Fruit fly (Drosophila melanogaster) whole organism, embryonic: Measurements from ENCODE around the gene mio.

Experiments used
- Blimp-1 ChIP-seq: fragments of 200-800 bp; sonication (Bioruptor generic); optimal IDR thresholded peaks from 3 replicates; lab custom pipeline; 2018; ENCODE audit warnings: missing biosample characterization, missing genetic modification characterization, mild to moderate bottlenecking, moderate library complexity, missing genetic modification reagents
- CG11504 ChIP-seq: fragments of 200-800 bp; sonication (Bioruptor generic); optimal IDR thresholded peaks from 3 replicates; lab custom pipeline; 2019; ENCODE audit warnings: missing biosample characterization, mild to moderate bottlenecking, missing genetic modification characterization, moderate library complexity
- CG12104 ChIP-seq: fragments of 200-800 bp; sonication (Bioruptor generic); optimal IDR thresholded peaks from 3 replicates; lab custom pipeline; 2016; ENCODE audit warnings: missing biosample characterization, missing genetic modification characterization
- CG14710 ChIP-seq: fragments of 200-800 bp; sonication (Bioruptor generic); optimal IDR thresholded peaks from 3 replicates; lab custom pipeline; 2019; ENCODE audit warnings: missing biosample characterization, mild to moderate bottlenecking, missing genetic modification characterization, moderate library complexity
- CG15479 ChIP-seq: fragments of 200-800 bp; sonication (Bioruptor generic); optimal IDR thresholded peaks from 3 replicates; lab custom pipeline; 2019; ENCODE audit warnings: missing biosample characterization, mild to moderate bottlenecking, missing genetic modification characterization, moderate library complexity
- CG1602 ChIP-seq: fragments of 200-800 bp; sonication (Bioruptor generic); optimal IDR thresholded peaks from 3 replicates; lab custom pipeline; 2016; ENCODE audit warnings: missing biosample characterization, missing genetic modification characterization
- CG17186 ChIP-seq: fragments of 200-800 bp; sonication (Bioruptor generic); optimal IDR thresholded peaks from 3 replicates; lab custom pipeline; 2017; ENCODE audit warnings: missing biosample characterization, missing genetic modification reagents, missing genetic modification characterization
- CG18619 ChIP-seq: fragments of 200-800 bp; sonication (Bioruptor generic); optimal IDR thresholded peaks from 3 replicates; lab custom pipeline; 2017; ENCODE audit warnings: missing biosample characterization, mild to moderate bottlenecking, missing genetic modification characterization
- CG2202 ChIP-seq: fragments of 200-800 bp; sonication (Bioruptor generic); optimal IDR thresholded peaks from 2 replicates; lab custom pipeline; 2018; ENCODE audit warnings: missing biosample characterization, mild to moderate bottlenecking, missing genetic modification characterization
- CG2712 ChIP-seq: fragments of 200-800 bp; optimal IDR thresholded peaks from 3 replicates; lab custom pipeline; 2019; ENCODE audit warnings: missing biosample characterization, mild to moderate bottlenecking, missing genetic modification characterization, moderate library complexity
- CG3163 ChIP-seq: fragments of 200-800 bp; sonication (Bioruptor generic); optimal IDR thresholded peaks from 3 replicates; lab custom pipeline; 2016; ENCODE audit warnings: missing biosample characterization, missing genetic modification characterization
- CG33213 ChIP-seq: fragments of 200-800 bp; sonication (Bioruptor generic); optimal IDR thresholded peaks from 3 replicates; lab custom pipeline; 2016; ENCODE audit warnings: missing biosample characterization, missing genetic modification characterization
- CG42726 ChIP-seq: fragments of 200-800 bp; sonication (Bioruptor generic); IDR thresholded peaks from 2 replicates; pipeline ENCODE4 v1.3.6; 2022; ENCODE audit warnings: missing biosample characterization, missing genetic modification characterization; ENCODE audit not compliant: partially characterized antibody
- CG4328 ChIP-seq: fragments of 200-800 bp; sonication (Bioruptor generic); optimal IDR thresholded peaks from 3 replicates; lab custom pipeline; 2017; ENCODE audit warnings: missing biosample characterization, missing genetic modification reagents, missing genetic modification characterization
- CG4360 ChIP-seq: fragments of 200-800 bp; sonication (Bioruptor generic); IDR thresholded peaks from 2 replicates; pipeline ENCODE4 v1.3.6; 2022; ENCODE audit warnings: missing biosample characterization, missing genetic modification characterization
- CG6254 ChIP-seq: fragments of 200-800 bp; sonication (Bioruptor generic); optimal IDR thresholded peaks from 3 replicates; lab custom pipeline; 2017; ENCODE audit warnings: mild to moderate bottlenecking, missing biosample characterization, missing genetic modification reagents, missing genetic modification characterization
- CG7987 ChIP-seq: fragments of 200-800 bp; sonication (Bioruptor generic); optimal IDR thresholded peaks from 2 replicates; lab custom pipeline; 2018; ENCODE audit warnings: missing biosample characterization, mild to moderate bottlenecking, missing genetic modification characterization, moderate library complexity
- CG9797 ChIP-seq: fragments of 200-800 bp; sonication (Bioruptor generic); optimal IDR thresholded peaks from 3 replicates; lab custom pipeline; 2018; ENCODE audit warnings: missing biosample characterization, mild to moderate bottlenecking, missing genetic modification characterization
- CrebB ChIP-seq: fragments of 200-800 bp; sonication (Bioruptor generic); optimal IDR thresholded peaks from 3 replicates; lab custom pipeline; 2018; ENCODE audit warnings: missing biosample characterization, mild to moderate bottlenecking, missing genetic modification characterization
- Dad ChIP-seq: fragments of 200-800 bp; sonication (Bioruptor generic); optimal IDR thresholded peaks from 3 replicates; lab custom pipeline; 2016; ENCODE audit warnings: missing biosample characterization, missing genetic modification characterization
- Fer1 ChIP-seq: fragments of 200-800 bp; sonication (Bioruptor generic); optimal IDR thresholded peaks from 2 replicates; lab custom pipeline; 2017; ENCODE audit warnings: missing biosample characterization, mild to moderate bottlenecking, missing genetic modification characterization
- HHEX ChIP-seq: fragments of 200-800 bp; sonication (Bioruptor generic); optimal IDR thresholded peaks from 3 replicates; lab custom pipeline; 2017; ENCODE audit warnings: missing biosample characterization, mild to moderate bottlenecking, missing genetic modification characterization, missing genetic modification reagents
- HLH4C ChIP-seq: fragments of 200-800 bp; sonication (Bioruptor generic); IDR thresholded peaks from 3 replicates; pipeline ENCODE4 v1.3.6; 2022; ENCODE audit warnings: missing biosample characterization, missing genetic modification characterization; ENCODE audit not compliant: partially characterized antibody
- Med ChIP-seq: fragments of 200-800 bp; sonication (Bioruptor generic); peaks from one replicate; lab custom pipeline; 2016; ENCODE audit warnings: missing biosample characterization, missing genetic modification characterization, mild to moderate bottlenecking, inconsistent platforms, moderate library complexity
- NC2β ChIP-seq: fragments of 200-800 bp; sonication (Bioruptor generic); optimal IDR thresholded peaks from 2 replicates; lab custom pipeline; 2016; ENCODE audit warnings: missing biosample characterization, missing genetic modification characterization
- NfI ChIP-seq: fragments of 200-800 bp; sonication (Bioruptor generic); optimal IDR thresholded peaks from 3 replicates; lab custom pipeline; 2018; ENCODE audit warnings: missing biosample characterization, mild to moderate bottlenecking, missing genetic modification characterization, moderate library complexity
- Poxn ChIP-seq: fragments of 200-800 bp; sonication (Bioruptor generic); IDR thresholded peaks from 2 replicates; pipeline ENCODE4 v1.3.6; 2022; ENCODE audit warnings: missing biosample characterization, missing genetic modification characterization
- Rfx ChIP-seq: fragments of 200-800 bp; sonication (Bioruptor generic); IDR thresholded peaks from 2 replicates; pipeline ENCODE4 v1.3.6; 2022; ENCODE audit warnings: missing biosample characterization, missing genetic modification characterization
- Sox102F ChIP-seq: fragments of 200-800 bp; sonication (Bioruptor generic); optimal IDR thresholded peaks from 2 replicates; lab custom pipeline; 2018; ENCODE audit warnings: missing biosample characterization, mild to moderate bottlenecking, missing genetic modification characterization, moderate library complexity
- Ssrp ChIP-seq: fragments of 200-800 bp; sonication (Bioruptor generic); optimal IDR thresholded peaks from 2 replicates; lab custom pipeline; 2018; ENCODE audit warnings: missing biosample characterization, mild to moderate bottlenecking, missing genetic modification characterization, moderate library complexity
- Stat92E ChIP-seq, 3 experiments: fragments of >200 bp in 2 of 3; fragments of 200-800 bp in 1 of 3; sonication (Bioruptor generic) in 1 of 3; optimal IDR thresholded peaks; 2 replicates each; lab custom pipeline; 2017 to 2019; ENCODE audit warnings: missing biosample characterization in 3 of 3, missing genetic modification characterization in 3 of 3, mild to moderate bottlenecking in 1 of 3, moderate library complexity in 1 of 3
- bowl ChIP-seq: fragments of 200-800 bp; sonication (Bioruptor generic); IDR thresholded peaks from 2 replicates; pipeline ENCODE4 v1.3.6; 2022; ENCODE audit warnings: missing biosample characterization, missing genetic modification characterization
- caup ChIP-seq: fragments of 200-800 bp; sonication (Bioruptor generic); optimal IDR thresholded peaks from 3 replicates; lab custom pipeline; 2017; ENCODE audit warnings: missing biosample characterization, mild to moderate bottlenecking, missing genetic modification characterization, moderate library complexity; ENCODE audit not compliant: severe bottlenecking
- ci ChIP-seq: fragments of 200-800 bp; sonication (Bioruptor generic); IDR thresholded peaks from 3 replicates; pipeline ENCODE4 v1.3.6; 2022; ENCODE audit warnings: missing biosample characterization, missing genetic modification characterization
- crol ChIP-seq: fragments of 200-800 bp; sonication (Bioruptor generic); IDR thresholded peaks from 2 replicates; pipeline ENCODE4 v1.3.6; 2022; ENCODE audit warnings: missing biosample characterization, missing genetic modification characterization
- dmrt99B ChIP-seq: fragments of 200-800 bp; sonication (Bioruptor generic); optimal IDR thresholded peaks from 2 replicates; lab custom pipeline; 2018; ENCODE audit warnings: missing biosample characterization, mild to moderate bottlenecking, missing genetic modification characterization, moderate library complexity
- dysf ChIP-seq: fragments of 200-800 bp; sonication (Bioruptor generic); IDR thresholded peaks from 3 replicates; pipeline ENCODE4 v1.3.6; 2022; ENCODE audit warnings: missing biosample characterization, missing genetic modification characterization
- exex ChIP-seq: fragments of 200-800 bp; sonication (Bioruptor generic); optimal IDR thresholded peaks from 4 replicates; lab custom pipeline; 2018; ENCODE audit warnings: missing biosample characterization, mild to moderate bottlenecking, missing genetic modification characterization, moderate library complexity
- her ChIP-seq: fragments of 200-800 bp; sonication (Bioruptor generic); optimal IDR thresholded peaks from 2 replicates; lab custom pipeline; 2016; ENCODE audit warnings: missing biosample characterization, missing genetic modification characterization
- kni ChIP-seq: fragments of 200-800 bp; sonication (Bioruptor generic); optimal IDR thresholded peaks from 3 replicates; lab custom pipeline; 2017; ENCODE audit warnings: mild to moderate bottlenecking, missing biosample characterization, missing genetic modification reagents, missing genetic modification characterization
- odd ChIP-seq: fragments of 200-800 bp; sonication (Bioruptor generic); optimal IDR thresholded peaks from 2 replicates; lab custom pipeline; 2017; ENCODE audit warnings: missing biosample characterization, mild to moderate bottlenecking, missing genetic modification characterization
- pb ChIP-seq: fragments of 200-800 bp; sonication (Bioruptor generic); optimal IDR thresholded peaks from 3 replicates; lab custom pipeline; 2016; ENCODE audit warnings: missing biosample characterization, missing genetic modification characterization
- row ChIP-seq: fragments of 200-800 bp; sonication (Bioruptor generic); IDR thresholded peaks from 3 replicates; pipeline ENCODE4 v1.3.6; 2022; ENCODE audit warnings: missing biosample characterization, missing genetic modification characterization
- schlank ChIP-seq: fragments of 200-800 bp; sonication (Bioruptor generic); optimal IDR thresholded peaks from 2 replicates; lab custom pipeline; 2018; ENCODE audit warnings: missing biosample characterization, mild to moderate bottlenecking, missing genetic modification characterization
- tll ChIP-seq, 2 experiments: fragments of 200-800 bp in 1 of 2; fragments of >200 bp in 1 of 2; sonication (Bioruptor generic) in 1 of 2; optimal IDR thresholded peaks; 2 replicates each; lab custom pipeline; 2017 to 2019; ENCODE audit warnings: missing biosample characterization in 2 of 2, missing genetic modification characterization in 2 of 2, mild to moderate bottlenecking in 1 of 2, moderate library complexity in 1 of 2
- unpg ChIP-seq: fragments of 200-800 bp; sonication (Bioruptor generic); optimal IDR thresholded peaks from 3 replicates; lab custom pipeline; 2018; ENCODE audit warnings: missing biosample characterization, mild to moderate bottlenecking, missing genetic modification characterization, moderate library complexity

The mio gene

DNA sequence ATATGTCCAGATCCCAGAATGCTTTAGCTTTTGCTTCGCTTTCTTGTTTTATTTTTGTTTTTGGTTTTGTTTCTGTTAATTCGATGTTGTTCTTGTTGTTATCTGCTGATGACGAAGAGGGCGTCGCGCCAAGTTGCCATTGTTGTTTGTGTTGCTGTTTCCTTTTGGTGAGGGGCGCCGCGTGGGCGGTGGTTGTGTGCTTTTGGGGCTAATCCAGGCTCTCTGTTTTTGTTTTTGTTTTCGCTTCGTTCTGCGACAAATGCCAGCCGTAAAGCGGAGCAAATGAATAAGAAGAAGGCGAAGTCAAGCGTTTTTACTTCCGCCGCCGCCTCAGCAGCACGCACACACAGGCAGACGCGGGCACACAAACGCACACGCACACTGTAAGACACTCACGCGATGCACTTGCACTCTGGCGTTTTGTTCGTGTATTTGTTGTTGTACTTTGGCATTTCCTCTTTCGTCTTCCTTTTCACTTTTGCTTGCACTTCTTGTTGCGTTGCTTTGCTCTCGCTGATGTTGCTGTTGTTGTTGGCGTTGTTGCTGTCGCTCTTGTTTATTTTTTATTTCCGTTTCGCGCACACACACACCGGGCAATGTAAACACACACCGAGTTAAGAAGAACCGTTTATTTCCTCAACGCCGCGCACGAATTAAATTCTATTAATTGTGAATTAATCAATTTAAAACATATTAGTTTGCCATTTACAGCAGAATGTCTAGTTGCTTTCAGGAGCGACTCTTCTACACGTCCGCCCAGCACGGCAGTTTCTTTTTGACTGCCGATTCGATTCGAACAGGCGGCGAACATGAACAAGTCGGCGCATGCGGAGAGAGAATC, 38.9 kb upstream of the mio start, which contains the start of gene aop (continued):
- peak; percentile 75; the same call in 2 of the 3 replicates for TF ChIP-seq ci (GFP tag; lab: Robert Waterston, UW)
- TF ChIP-seq Dad (GFP tag; lab: Kevin White, UChicago), result no peak
- no peak for TF ChIP-seq Sox102F (GFP tag; lab: Kevin White, UChicago)
- TF ChIP-seq CG3163 (GFP tag; lab: Kevin White, UChicago), result peak; percentile 78
- peak; percentile 90 for TF ChIP-seq Med
- peak; percentile 23; the same call in 1 of the 3 replicates for TF ChIP-seq row
- peak; percentile 53 for TF ChIP-seq odd (GFP tag; lab: Kevin White, UChicago)
- peak; percentile 22 for TF ChIP-seq CG11504 (tag; lab: Kevin White, UChicago)
- TF ChIP-seq unpg (GFP tag; lab: Kevin White, UChicago), result peak; percentile 29
- peak; percentile 18 for TF ChIP-seq caup (GFP tag; lab: Kevin White, UChicago)
- no peak for TF ChIP-seq HHEX (GFP tag; lab: Kevin White, UChicago)
- peak; percentile 15 for TF ChIP-seq CG14710
- TF ChIP-seq bowl (GFP tag; lab: Robert Waterston, UW), result no peak
- TF ChIP-seq exex, result peak; percentile 48
- peak; percentile 8 for TF ChIP-seq CG17186 (GFP tag; lab: Kevin White, UChicago)
- TF ChIP-seq her (GFP tag; lab: Kevin White, UChicago), result peak; percentile 28
- peak; percentile 61; the same call in 1 of the 2 replicates for TF ChIP-seq CG42726 (GFP tag; lab: Robert Waterston, UW)
- peak; percentile 7 for TF ChIP-seq dmrt99B (tag; lab: Kevin White, UChicago)
- peak; percentile 16 for TF ChIP-seq pb (GFP tag; lab: Kevin White, UChicago)
- peak; percentile 38 for TF ChIP-seq CrebB (tag; lab: Kevin White, UChicago)
- peak; percentile 34 for TF ChIP-seq CG6254 (GFP tag; lab: Kevin White, UChicago)
- peak; percentile 20 for TF ChIP-seq CG18619
- TF ChIP-seq Poxn (GFP tag; lab: Robert Waterston, UW), result no peak
- TF ChIP-seq CG2202 (tag; lab: Kevin White, UChicago), result peak; percentile 10
- peak in 1 of 3 experiments; percentile 60 for TF ChIP-seq Stat92E (GFP tag; optimal IDR thresholded peaks at IDR 0.05; lab: Kevin White, UChicago)
- no peak for TF ChIP-seq CG12104
- no peak for TF ChIP-seq CG9797 (GFP tag; lab: Kevin White, UChicago)
- TF ChIP-seq kni (GFP tag; lab: Kevin White, UChicago), result peak; percentile 72
- TF ChIP-seq dysf, result no peak; the same call in 2 of the 3 replicates
- peak in 1 of 2 experiments; percentile 77 for TF ChIP-seq tll (GFP tag; optimal IDR thresholded peaks at IDR 0.05; lab: Kevin White, UChicago)
- TF ChIP-seq Rfx (GFP tag; lab: Robert Waterston, UW), result peak; percentile 38; the same call in 1 of the 2 replicates
- TF ChIP-seq Fer1 (GFP tag; lab: Kevin White, UChicago), result peak; percentile 49
- no peak for TF ChIP-seq CG1602 (GFP tag; lab: Kevin White, UChicago)
- peak; percentile 89 for TF ChIP-seq CG4360 (GFP tag; lab: Robert Waterston, UW)
- peak; percentile 21 for TF ChIP-seq CG4328
- peak; percentile 53 for TF ChIP-seq CG33213 (GFP tag; lab: Kevin White, UChicago)
- TF ChIP-seq crol (GFP tag; lab: Robert Waterston, UW), result 0 out of 2 replicates have a peak, but pooled peaks have one; percentile 23
- peak; percentile 27; the same call in 1 of the 3 replicates for TF ChIP-seq HLH4C
- peak; percentile 26 for TF ChIP-seq Blimp-1
- TF ChIP-seq CG2712, result peak; percentile 47
- peak; percentile 34 for TF ChIP-seq CG7987 (GFP tag; lab: Kevin White, UChicago)
- TF ChIP-seq schlank (tag; lab: Kevin White, UChicago), result no peak
- TF ChIP-seq Ssrp (tag; lab: Kevin White, UChicago), result no peak
- peak; percentile 97 for TF ChIP-seq CG15479 (GFP tag; lab: Kevin White, UChicago)
- TF ChIP-seq NfI (GFP tag; lab: Kevin White, UChicago), result peak; percentile 28
- peak; percentile 29 for TF ChIP-seq NC2β
